Worm (Caenorhabditis elegans) whole organism, L4 larva: ENCODE data around the gene cdd-2.
A peak's percentile ranks its signal among the peaks of the same experiment; 100 is the strongest.

Experiments
- F10B5.3 ChIP-seq: sonication (generic microtip); optimal IDR thresholded peaks from 2 replicates; lab custom pipeline; 2016; ENCODE audit warnings: mild to moderate bottlenecking, missing genetic modification characterization, missing compliant biosample characterization
- F44E2.7 ChIP-seq: fragments of 200-800 bp; sonication (Bioruptor generic); IDR thresholded peaks from 2 replicates; pipeline ENCODE4 v2.1.2; 2022; ENCODE audit warnings: missing genetic modification characterization, missing compliant biosample characterization
- T20F7.1 ChIP-seq: fragments of 200-800 bp; sonication (Bioruptor generic); optimal IDR thresholded peaks from 2 replicates; lab custom pipeline; 2018; ENCODE audit warnings: mild to moderate bottlenecking, missing genetic modification characterization, missing compliant biosample characterization
- T26A8.4 ChIP-seq: fragments of 200-800 bp; sonication (Bioruptor generic); IDR thresholded peaks from 2 replicates; pipeline ENCODE4 v1.3.6; 2022; ENCODE audit warnings: missing genetic modification characterization, missing compliant biosample characterization
- aha-1 ChIP-seq: fragments of 150-350 bp; peaks from one replicate; lab custom pipeline; 2014; ENCODE audit warnings: missing biosample characterization, missing genetic modification characterization
- aly-2 ChIP-seq: sonication (generic microtip); optimal IDR thresholded peaks from 2 replicates; lab custom pipeline; 2018; ENCODE audit warnings: missing biosample characterization, missing genetic modification characterization
- ama-1 ChIP-seq: fragments of 150-350 bp; optimal IDR thresholded peaks from 2 replicates; lab custom pipeline; 2014; ENCODE audit warnings: inconsistent platforms, mixed read lengths
- arid-1 ChIP-seq: fragments of 200-800 bp; sonication (Bioruptor generic); conservative IDR thresholded peaks from 2 replicates; pipeline ENCODE4 v1.3.6; 2022; ENCODE audit warnings: missing genetic modification reagents, missing genetic modification characterization, missing compliant biosample characterization
- ceh-62 ChIP-seq: sonication (generic microtip); optimal IDR thresholded peaks from 2 replicates; lab custom pipeline; 2017; ENCODE audit warnings: missing biosample characterization, missing genetic modification characterization
- ceh-82 ChIP-seq: sonication (generic microtip); optimal IDR thresholded peaks from 2 replicates; lab custom pipeline; 2017; ENCODE audit warnings: missing biosample characterization, missing genetic modification characterization
- ces-1 ChIP-seq: fragments of 150-350 bp; sonication (generic microtip); optimal IDR thresholded peaks from 4 replicates; lab custom pipeline; 2014; ENCODE audit warnings: missing biosample characterization, missing genetic modification reagents, missing genetic modification characterization
- cey-2 ChIP-seq: sonication (generic microtip); optimal IDR thresholded peaks from 3 replicates; lab custom pipeline; 2017; ENCODE audit warnings: missing genetic modification characterization, mild to moderate bottlenecking, missing compliant biosample characterization, antibody characterized with exemption, borderline replicate concordance; ENCODE audit not compliant: insufficient read depth
- ctbp-1 ChIP-seq: fragments of 200-800 bp; sonication (Bioruptor generic); IDR thresholded peaks from 2 replicates; pipeline ENCODE4 v1.3.6; 2022; ENCODE audit warnings: missing genetic modification reagents, missing genetic modification characterization, missing compliant biosample characterization
- daf-12 ChIP-seq: fragments of 150-350 bp; optimal IDR thresholded peaks from 2 replicates; lab custom pipeline; 2014; ENCODE audit warnings: missing biosample characterization, missing genetic modification reagents, missing genetic modification characterization
- daf-16 ChIP-seq, 3 experiments: sonication (generic microtip); optimal IDR thresholded peaks; 2 replicates each; lab custom pipeline; 2016 to 2017; ENCODE audit warnings: missing genetic modification characterization in 3 of 3, missing genetic modification reagents in 3 of 3, mild to moderate bottlenecking in 2 of 3, missing compliant biosample characterization in 2 of 3, missing biosample characterization in 1 of 3, moderate library complexity in 1 of 3
- daf-19 ChIP-seq: fragments of 200-800 bp; sonication (Bioruptor generic); conservative IDR thresholded peaks from 2 replicates; pipeline ENCODE4 v1.3.6; 2022; ENCODE audit warnings: missing genetic modification characterization, missing compliant biosample characterization
- dmd-8 ChIP-seq: fragments of 200-800 bp; sonication (Bioruptor generic); IDR thresholded peaks from 2 replicates; pipeline ENCODE4 v1.3.6; 2022; ENCODE audit warnings: missing genetic modification characterization, missing compliant biosample characterization
- dve-1 ChIP-seq: sonication (generic microtip); optimal IDR thresholded peaks from 2 replicates; lab custom pipeline; 2017; ENCODE audit warnings: antibody characterized with exemption, mild to moderate bottlenecking, missing genetic modification characterization, missing compliant biosample characterization; ENCODE audit not compliant: insufficient read depth
- egl-27 ChIP-seq: sonication (generic microtip); optimal IDR thresholded peaks from 3 replicates; lab custom pipeline; 2017; ENCODE audit warnings: missing biosample characterization, missing genetic modification reagents, missing genetic modification characterization
- fos-1 ChIP-seq: fragments of 150-350 bp; optimal IDR thresholded peaks from 2 replicates; lab custom pipeline; 2014; ENCODE audit warnings: missing biosample characterization, missing genetic modification characterization
- hlh-11 ChIP-seq: fragments of 200-800 bp; sonication (Bioruptor generic); optimal IDR thresholded peaks from 2 replicates; lab custom pipeline; 2018; ENCODE audit warnings: mild to moderate bottlenecking, missing genetic modification characterization, missing compliant biosample characterization
- lin-13 ChIP-seq: fragments of 150-350 bp; optimal IDR thresholded peaks from 2 replicates; lab custom pipeline; 2014; ENCODE audit warnings: missing biosample characterization, missing genetic modification reagents, missing genetic modification characterization
- lir-3 ChIP-seq: sonication (generic microtip); optimal IDR thresholded peaks from 2 replicates; lab custom pipeline; 2016; ENCODE audit warnings: mild to moderate bottlenecking, missing genetic modification characterization, missing compliant biosample characterization
- lsy-2 ChIP-seq, 2 experiments: fragments of 150-350 bp in 1 of 2; sonication (generic microtip) in 1 of 2; optimal IDR thresholded peaks; 2 replicates each; lab custom pipeline; 2014 to 2017; ENCODE audit warnings: missing biosample characterization in 2 of 2, missing genetic modification characterization in 2 of 2
- madf-9 ChIP-seq: fragments of 200-800 bp; sonication (Bioruptor generic); conservative IDR thresholded peaks from 2 replicates; pipeline ENCODE4 v1.3.6; 2022; ENCODE audit warnings: missing genetic modification reagents, missing genetic modification characterization, missing compliant biosample characterization
- mdl-1 ChIP-seq, 2 experiments: fragments of 150-350 bp in 1 of 2; sonication (generic microtip) in 1 of 2; optimal IDR thresholded peaks; 2 replicates each; lab custom pipeline; 2014 to 2017; ENCODE audit warnings: missing biosample characterization in 2 of 2, missing genetic modification characterization in 2 of 2
- mdt-29 ChIP-seq: fragments of 200-800 bp; sonication (Bioruptor generic); IDR thresholded peaks from 2 replicates; pipeline ENCODE4 v1.3.6; 2022; ENCODE audit warnings: missing genetic modification reagents, missing genetic modification characterization, missing compliant biosample characterization
- mes-2 ChIP-seq: sonication (generic microtip); optimal IDR thresholded peaks from 2 replicates; lab custom pipeline; 2016; ENCODE audit warnings: missing genotype, mild to moderate bottlenecking, missing genetic modification characterization, missing compliant biosample characterization; ENCODE audit not compliant: poor library complexity, severe bottlenecking
- mxl-2 ChIP-seq: fragments of 200-800 bp; sonication (Bioruptor generic); conservative IDR thresholded peaks from 2 replicates; pipeline ENCODE4 v1.3.6; 2022; ENCODE audit warnings: missing genetic modification reagents, missing genetic modification characterization, missing compliant biosample characterization
- mxl-3 ChIP-seq: fragments of 200-800 bp; sonication (Bioruptor generic); optimal IDR thresholded peaks from 2 replicates; lab custom pipeline; 2018; ENCODE audit warnings: mild to moderate bottlenecking, missing genetic modification characterization, missing compliant biosample characterization
- nhr-102 ChIP-seq: sonication (generic microtip); optimal IDR thresholded peaks from 2 replicates; lab custom pipeline; 2016; ENCODE audit warnings: mild to moderate bottlenecking, missing genetic modification characterization, moderate library complexity, missing compliant biosample characterization
- nhr-237 ChIP-seq: sonication (generic microtip); optimal IDR thresholded peaks from 2 replicates; lab custom pipeline; 2017; ENCODE audit warnings: missing biosample characterization, missing genetic modification characterization
- nhr-25 ChIP-seq: sonication (generic microtip); optimal IDR thresholded peaks from 2 replicates; lab custom pipeline; 2017; ENCODE audit warnings: missing genetic modification characterization, mild to moderate bottlenecking, missing compliant biosample characterization, antibody characterized with exemption, moderate library complexity, borderline replicate concordance; ENCODE audit not compliant: insufficient read depth
- nhr-48 ChIP-seq: sonication (generic microtip); optimal IDR thresholded peaks from 2 replicates; lab custom pipeline; 2016; ENCODE audit warnings: mild to moderate bottlenecking, missing genetic modification characterization, missing compliant biosample characterization
- nhr-6 ChIP-seq: fragments of 150-350 bp; optimal IDR thresholded peaks from 2 replicates; lab custom pipeline; 2014; ENCODE audit warnings: missing biosample characterization, missing genetic modification characterization
- nhr-76 ChIP-seq: fragments of 150-350 bp; optimal IDR thresholded peaks from 2 replicates; lab custom pipeline; 2014; ENCODE audit warnings: missing biosample characterization, missing genetic modification characterization
- rbr-2 ChIP-seq: sonication (generic microtip); optimal IDR thresholded peaks from 2 replicates; lab custom pipeline; 2016; ENCODE audit warnings: missing genotype, missing genetic modification characterization, missing compliant biosample characterization
- saeg-2 ChIP-seq: fragments of 200-800 bp; sonication (Bioruptor generic); IDR thresholded peaks from 2 replicates; pipeline ENCODE4 v1.3.6; 2022; ENCODE audit warnings: missing genetic modification reagents, missing genetic modification characterization, missing compliant biosample characterization
- set-16 ChIP-seq: fragments of 200-800 bp; sonication (Bioruptor generic); IDR thresholded peaks from 2 replicates; pipeline ENCODE4 v1.3.6; 2022; ENCODE audit warnings: missing genetic modification reagents, missing genetic modification characterization, missing compliant biosample characterization
- snpc-1.2 ChIP-seq: fragments of 200-800 bp; sonication (Bioruptor generic); IDR thresholded peaks from 2 replicates; pipeline ENCODE4 v1.3.6; 2022; ENCODE audit warnings: missing genetic modification reagents, missing genetic modification characterization, missing compliant biosample characterization
- spr-3 ChIP-seq: fragments of 200-800 bp; sonication (Bioruptor generic); optimal IDR thresholded peaks from 2 replicates; lab custom pipeline; 2018; ENCODE audit warnings: mild to moderate bottlenecking, missing genetic modification characterization, missing compliant biosample characterization
- tra-1 ChIP-seq: fragments of 200-800 bp; sonication (Bioruptor generic); IDR thresholded peaks from 2 replicates; pipeline ENCODE4 v1.3.6; 2022; ENCODE audit warnings: missing genetic modification reagents, missing genetic modification characterization, missing compliant biosample characterization
- unc-39 ChIP-seq: sonication (generic microtip); optimal IDR thresholded peaks from 2 replicates; lab custom pipeline; 2017; ENCODE audit warnings: missing biosample characterization, missing genetic modification characterization
- unc-62 ChIP-seq, 3 experiments: fragments of 150-350 bp in 1 of 3; sonication (generic microtip); optimal IDR thresholded peaks in 2 of 3; peaks in 1 of 3; 1 replicate in 1 of 3; 2 replicates in 2 of 3; lab custom pipeline; 2014 to 2017; ENCODE audit warnings: missing biosample characterization in 3 of 3, missing genetic modification characterization in 3 of 3, missing genetic modification reagents in 3 of 3, missing genotype in 1 of 3
- zag-1 ChIP-seq: fragments of 150-350 bp; optimal IDR thresholded peaks from 2 replicates; lab custom pipeline; 2014; ENCODE audit warnings: missing biosample characterization, missing genetic modification characterization
- zip-2 ChIP-seq: fragments of 150-350 bp; optimal IDR thresholded peaks from 2 replicates; lab custom pipeline; 2014; ENCODE audit warnings: missing biosample characterization, missing genetic modification characterization
- ztf-7 ChIP-seq: fragments of 150-350 bp; optimal IDR thresholded peaks from 2 replicates; lab custom pipeline; 2014; ENCODE audit warnings: missing biosample characterization, missing genetic modification characterization

Gene cdd-2

ce11 chrIV:7507841-7508509 is 39.7 kb downstream of the cdd-2 start, which contains the start of the genes vdac-1 and R05G6.5 (continued):
- TF ChIP-seq tra-1 (GFP tag; lab: Robert Waterston, UW), result 0 out of 2 replicates have a peak, but pooled peaks have one; percentile 49
- no peak for TF ChIP-seq F10B5.3 (tag; lab: Kevin White, UChicago)
- peak; percentile 63; the same call in 1 of the 2 replicates for TF ChIP-seq ctbp-1 (GFP tag; lab: Robert Waterston, UW)
- no peak for TF ChIP-seq spr-3 (GFP tag; lab: Kevin White, UChicago)
- TF ChIP-seq dve-1 (tag; lab: Kevin White, UChicago), result peak; percentile 90
- no peak for TF ChIP-seq unc-62 (GFP tag; optimal IDR thresholded peaks at IDR 0.05 in 1 of 2; lab: Kevin White, UChicago)
- TF ChIP-seq unc-62 (tag; optimal IDR thresholded peaks at IDR 0.05; lab: Kevin White, UChicago), result no peak
- no peak for TF ChIP-seq ceh-62 (tag; lab: Kevin White, UChicago)
- TF ChIP-seq nhr-25 (tag; lab: Kevin White, UChicago), result peak; percentile 84
- TF ChIP-seq nhr-237 (tag; lab: Kevin White, UChicago), result no peak
- TF ChIP-seq lin-13 (GFP tag; lab: Kevin White, UChicago), result peak; percentile 72
- no peak for TF ChIP-seq fos-1 (tag; lab: Kevin White, UChicago)
- TF ChIP-seq aly-2 (tag; lab: Kevin White, UChicago), result no peak
- TF ChIP-seq T26A8.4 (GFP tag; lab: Robert Waterston, UW), result peak; percentile 59
- no peak for TF ChIP-seq ceh-82
- TF ChIP-seq zag-1 (tag; lab: Kevin White, UChicago), result no peak
- TF ChIP-seq arid-1 (GFP tag; lab: Robert Waterston, UW), result no peak
- no peak for TF ChIP-seq lir-3
- TF ChIP-seq nhr-76 (tag; lab: Kevin White, UChicago), result no peak
- TF ChIP-seq mes-2 (tag; lab: Kevin White, UChicago), result peak; percentile 82
- peak; percentile 83 for TF ChIP-seq aha-1 (tag; lab: Kevin White, UChicago)
- TF ChIP-seq ces-1 (GFP tag; lab: Kevin White, UChicago), result no peak
- peak; percentile 24 for TF ChIP-seq ama-1 (lab: Kevin White, UChicago)
- 0 out of 2 replicates have a peak, but pooled peaks have one; percentile 45 for TF ChIP-seq saeg-2
- peak; percentile 22 for TF ChIP-seq ztf-7 (tag; lab: Kevin White, UChicago)
- no peak for TF ChIP-seq set-16
- TF ChIP-seq rbr-2, result peak; percentile 72
- TF ChIP-seq daf-12, result no peak

DNA sequence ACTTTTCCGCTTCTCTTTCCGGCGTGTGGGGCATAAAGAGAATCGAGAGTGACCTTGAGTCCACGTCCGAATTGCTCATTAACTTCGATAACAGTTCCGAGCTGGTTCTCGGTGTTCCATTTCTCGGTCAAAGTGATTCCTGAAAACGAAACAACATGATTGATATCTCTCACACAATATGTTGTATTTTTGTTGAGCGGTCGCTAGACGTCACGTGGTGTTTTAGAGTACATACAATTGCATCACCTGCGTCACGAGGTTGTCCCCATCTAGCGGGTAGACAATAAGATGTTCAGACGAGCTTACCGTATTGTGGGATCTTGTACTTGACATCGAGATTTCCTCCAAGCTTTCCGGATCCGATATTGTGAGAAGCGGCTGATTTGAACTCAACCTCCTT is 40.4 kb downstream of the cdd-2 start:
- no peak for TF ChIP-seq zip-2 (tag; lab: Kevin White, UChicago)
- TF ChIP-seq daf-16 (GFP tag; optimal IDR thresholded peaks at IDR 0.05; lab: Kevin White, UChicago), result peak in 1 of 2 experiments; percentile 6
- TF ChIP-seq daf-16 (tag; optimal IDR thresholded peaks at IDR 0.05; lab: Kevin White, UChicago), result peak; percentile 55
- peak in 1 of 2 experiments; percentile 96 for TF ChIP-seq unc-62 (GFP tag; optimal IDR thresholded peaks at IDR 0.05 in 1 of 2; lab: Kevin White, UChicago)
- no peak for TF ChIP-seq unc-62 (tag; optimal IDR thresholded peaks at IDR 0.05; lab: Kevin White, UChicago)
- no peak for TF ChIP-seq spr-3 (GFP tag; lab: Kevin White, UChicago)
- no peak for TF ChIP-seq nhr-237 (tag; lab: Kevin White, UChicago)
- TF ChIP-seq nhr-102 (tag; lab: Kevin White, UChicago), result no peak
- no peak for TF ChIP-seq mxl-2 (GFP tag; lab: Robert Waterston, UW)
- TF ChIP-seq hlh-11 (tag; lab: Kevin White, UChicago), result peak; percentile 71
- TF ChIP-seq daf-19 (GFP tag; lab: Robert Waterston, UW), result no peak
- TF ChIP-seq mdl-1 (tag; optimal IDR thresholded peaks at IDR 0.05; lab: Kevin White, UChicago), result peak in 1 of 2 experiments; percentile 48
- TF ChIP-seq mdt-29 (GFP tag; lab: Robert Waterston, UW), result no peak
- TF ChIP-seq lsy-2 (tag; optimal IDR thresholded peaks at IDR 0.05; lab: Kevin White, UChicago), result peak; percentile 13 to 52
- TF ChIP-seq mes-2 (tag; lab: Kevin White, UChicago), result no peak
- TF ChIP-seq T20F7.1 (GFP tag; lab: Kevin White, UChicago), result peak; percentile 7
- no peak for TF ChIP-seq dmd-8
- TF ChIP-seq madf-9 (GFP tag; lab: Robert Waterston, UW), result no peak
- TF ChIP-seq nhr-76 (tag; lab: Kevin White, UChicago), result no peak
- no peak for TF ChIP-seq F44E2.7
- TF ChIP-seq nhr-48 (tag; lab: Kevin White, UChicago), result peak; percentile 39
- TF ChIP-seq nhr-6, result no peak
- TF ChIP-seq egl-27, result no peak
- no peak for TF ChIP-seq snpc-1.2 (GFP tag; lab: Robert Waterston, UW)
- peak; percentile 43 for TF ChIP-seq mxl-3 (GFP tag; lab: Kevin White, UChicago)
- no peak for TF ChIP-seq cey-2 (tag; lab: Kevin White, UChicago)
- no peak for TF ChIP-seq aha-1 (tag; lab: Kevin White, UChicago)
- no peak for TF ChIP-seq unc-39 (tag; lab: Kevin White, UChicago)
